Worm (Caenorhabditis elegans) whole organism, late embryonic: ENCODE results near the gene Y73C8C.8.

Experiments
- C38D4.7 ChIP-seq: fragments of 200-800 bp; sonication (Bioruptor generic); optimal IDR thresholded peaks from 2 replicates; lab custom pipeline; 2018; ENCODE audit warnings: mild to moderate bottlenecking, missing genetic modification characterization, moderate library complexity, missing compliant biosample characterization
- T23F11.4 ChIP-seq: fragments of 200-800 bp; sonication (Bioruptor generic); optimal IDR thresholded peaks from 2 replicates; lab custom pipeline; 2018; ENCODE audit warnings: mild to moderate bottlenecking, missing genetic modification characterization, missing compliant biosample characterization
- Y22D7AL.16 ChIP-seq: sonication (generic microtip); optimal IDR thresholded peaks from 2 replicates; lab custom pipeline; 2016; ENCODE audit warnings: missing genetic modification characterization, missing compliant biosample characterization
- ama-1 ChIP-seq: fragments of 150-350 bp; optimal IDR thresholded peaks from 2 replicates; lab custom pipeline; 2014
- ceh-34 ChIP-seq: sonication (generic microtip); optimal IDR thresholded peaks from 2 replicates; lab custom pipeline; 2016; ENCODE audit warnings: mild to moderate bottlenecking, missing genetic modification characterization, missing compliant biosample characterization
- elt-4 ChIP-seq: sonication (generic microtip); optimal IDR thresholded peaks from 2 replicates; lab custom pipeline; 2016; ENCODE audit warnings: missing genetic modification characterization, missing compliant biosample characterization
- lin-11 ChIP-seq: fragments of 200-800 bp; sonication (Bioruptor generic); optimal IDR thresholded peaks from 2 replicates; lab custom pipeline; 2018; ENCODE audit warnings: mild to moderate bottlenecking, missing genetic modification characterization, missing compliant biosample characterization
- syd-9 ChIP-seq: sonication (generic microtip); optimal IDR thresholded peaks from 2 replicates; lab custom pipeline; 2016; ENCODE audit warnings: mild to moderate bottlenecking, missing genetic modification characterization, moderate library complexity, missing compliant biosample characterization
- ztf-16 ChIP-seq: sonication (generic microtip); optimal IDR thresholded peaks from 2 replicates; lab custom pipeline; 2017; ENCODE audit warnings: missing genetic modification characterization, missing compliant biosample characterization

ce11 chrV:3086260-3086659 lies 27.4 kb downstream of the Y73C8C.8 start, which contains the start of gene srt-8:
- no peak for TF ChIP-seq lin-11 (tag; lab: Kevin White, UChicago)
- no peak for TF ChIP-seq ama-1 (lab: Kevin White, UChicago)
- no peak for TF ChIP-seq syd-9
- TF ChIP-seq ceh-34 (tag; lab: Kevin White, UChicago): no peak
- no peak for TF ChIP-seq ztf-16 (tag; lab: Kevin White, UChicago)
- TF ChIP-seq T23F11.4: no peak
- TF ChIP-seq Y22D7AL.16: no peak
- TF ChIP-seq elt-4 (tag; lab: Kevin White, UChicago): no peak
- no peak for TF ChIP-seq C38D4.7 (GFP tag; lab: Kevin White, UChicago)
